Worm (Caenorhabditis elegans): ENCODE measurements around the gene str-97.

The str-97 gene

DNA sequence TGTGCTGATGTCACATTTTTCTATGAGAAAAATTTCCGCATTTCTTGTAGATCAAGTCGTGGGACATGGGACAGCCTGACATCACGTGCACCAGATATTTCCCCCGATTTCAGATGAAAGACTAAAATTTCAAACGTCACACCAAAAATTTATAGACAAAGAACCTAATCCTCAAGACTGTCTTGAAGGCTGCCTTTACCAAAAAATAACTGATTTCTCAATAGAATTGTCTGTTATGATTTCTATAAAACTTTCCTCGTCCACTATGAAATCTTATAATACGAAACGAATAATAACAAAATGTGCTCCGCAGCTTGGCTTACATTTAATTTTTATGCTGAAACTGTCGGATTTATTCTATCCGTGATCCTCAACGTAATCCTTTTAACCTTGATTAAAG lies 25.3 kb upstream of the str-97 start, which contains the start of gene str-106:
Gene str-106, plus strand, starts transcription at position 301 of the 400 bp plus-strand sequence.
- no peak for TF ChIP-seq snpc-1.2 (GFP tag; IDR thresholded peaks at IDR 0.05)
- TF ChIP-seq ZK337.2 (GFP tag; IDR thresholded peaks at IDR 0.05): no peak
- TF ChIP-seq zip-11 (GFP tag; IDR thresholded peaks at IDR 0.05): no peak
- no peak for TF ChIP-seq rbr-2 (tag; optimal IDR thresholded peaks at IDR 0.05)
- no peak for TF ChIP-seq set-16 (GFP tag; IDR thresholded peaks at IDR 0.05)
- TF ChIP-seq zfp-2 (tag; optimal IDR thresholded peaks at IDR 0.05): no peak
- no peak for TF ChIP-seq fkh-10 (GFP tag; optimal IDR thresholded peaks at IDR 0.05)

DNA sequence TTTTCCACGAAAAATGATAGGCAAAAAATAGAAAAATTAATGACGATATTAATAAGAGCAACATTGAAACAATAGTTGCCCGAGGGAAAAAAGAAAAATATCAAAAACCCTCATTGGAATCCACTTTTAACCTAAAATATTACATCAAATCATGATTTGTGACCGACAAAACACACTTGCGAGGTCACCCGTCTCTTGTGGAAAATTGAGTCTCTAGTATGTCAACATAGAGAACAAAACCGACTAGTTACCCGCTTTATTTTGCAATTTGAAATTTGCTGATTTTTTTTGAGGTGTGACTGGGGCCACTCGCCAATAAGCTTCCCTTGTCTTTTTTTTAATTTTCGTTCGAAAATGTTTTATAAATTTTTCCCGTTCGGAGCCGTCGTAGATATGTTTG lies 20.7 kb upstream of the str-97 start, which contains the start of gene cyp-33D1:
Gene cyp-33D1, minus strand, starts transcription at position 101 of the 400 bp plus-strand sequence.
- TF ChIP-seq vab-7 (GFP tag; IDR thresholded peaks at IDR 0.05) (no peak), tag-97 (GFP tag; IDR thresholded peaks at IDR 0.05) (no peak), nhr-237 (tag; optimal IDR thresholded peaks at IDR 0.05) (no peak), unc-130 (GFP tag; optimal IDR thresholded peaks at IDR 0.05) (no peak), egl-43 (GFP tag; IDR thresholded peaks at IDR 0.05) (no peak), tra-1 (GFP tag; IDR thresholded peaks at IDR 0.05) (no peak)

DNA sequence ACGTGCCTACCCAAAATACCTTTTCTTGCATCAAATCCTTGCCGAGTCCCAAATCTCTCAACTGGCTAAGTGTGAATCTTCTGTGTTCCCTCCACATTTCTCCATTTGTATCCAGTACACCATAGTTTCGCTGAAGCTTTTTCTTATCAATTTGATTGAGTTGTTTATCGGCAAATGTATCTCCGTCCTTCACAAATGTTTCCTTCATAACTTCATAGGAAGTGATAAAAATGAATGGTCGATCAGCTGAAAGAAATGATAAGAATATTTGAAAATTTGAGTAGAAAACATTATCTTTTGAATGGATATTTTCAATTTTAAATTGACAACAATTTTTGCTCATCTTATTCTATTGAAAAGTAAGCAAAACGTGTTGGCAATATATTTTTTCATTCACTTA lies 20.2 kb upstream of the str-97 start:
- TF ChIP-seq nhr-10 (tag; optimal IDR thresholded peaks at IDR 0.05) (no peak), egl-27 (tag; optimal IDR thresholded peaks at IDR 0.05) (no peak), daf-16 (GFP tag; optimal IDR thresholded peaks at IDR 0.05) (no peak), daf-16 (tag; optimal IDR thresholded peaks at IDR 0.05) (peak; percentile 77), R02D3.7 (tag; optimal IDR thresholded peaks at IDR 0.05) (no peak), php-3 (GFP tag; IDR thresholded peaks at IDR 0.05) (peak; percentile 44; the same call in 1 of the 2 replicates), mdt-29 (GFP tag; IDR thresholded peaks at IDR 0.05) (no peak), ceh-20 (GFP tag; IDR thresholded peaks at IDR 0.05) (no peak), skn-1 (tag; optimal IDR thresholded peaks at IDR 0.05) (no peak), nhr-42 (GFP tag; IDR thresholded peaks at IDR 0.05) (no peak), mxl-2 (GFP tag; conservative IDR thresholded peaks at IDR 0.05) (no peak), pqm-1 (tag; optimal IDR thresholded peaks at IDR 0.05) (peak; percentile 59), nhr-28 (tag; optimal IDR thresholded peaks at IDR 0.05) (peak; percentile 58)

DNA sequence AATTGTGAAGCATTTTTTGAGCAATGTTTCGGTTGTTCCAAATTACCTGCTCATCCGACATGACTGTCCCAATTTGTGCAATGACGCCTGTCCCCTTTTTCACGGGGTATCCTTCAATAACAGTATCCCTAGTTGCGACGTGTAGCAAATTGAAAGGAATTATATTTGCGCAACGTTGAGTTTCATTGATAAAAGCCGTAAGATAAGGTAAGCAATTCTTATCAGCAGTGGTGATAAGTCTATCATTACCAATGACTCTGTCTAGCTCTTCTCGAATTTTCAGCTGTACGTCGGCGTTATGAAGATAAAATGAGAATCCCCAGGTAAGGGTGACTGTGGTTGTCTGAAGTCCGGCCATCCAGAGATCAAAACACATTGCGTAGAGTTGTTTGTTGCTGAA lies 19.1 kb upstream of the str-97 start:
- no peak for TF ChIP-seq saeg-2 (GFP tag; IDR thresholded peaks at IDR 0.05)

DNA sequence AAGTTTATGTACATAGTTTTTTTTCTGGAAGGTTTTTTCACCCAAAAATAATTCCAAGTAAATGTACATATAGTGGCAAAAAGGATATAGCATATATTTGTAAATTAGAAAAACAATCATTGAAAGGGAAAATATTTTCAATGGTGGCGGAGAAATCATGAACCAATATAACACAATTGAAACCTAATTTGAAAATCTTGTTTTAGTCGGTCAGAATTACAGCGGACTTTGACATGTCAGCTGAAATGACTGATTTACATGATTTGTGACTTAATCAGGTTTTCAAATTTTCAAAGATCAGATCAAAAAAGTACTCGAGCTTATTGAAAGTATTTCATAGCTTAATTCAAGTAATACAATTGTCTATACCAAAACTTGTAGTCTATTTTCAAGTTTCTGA lies 16.7 kb upstream of the str-97 start, which contains the start of gene K05D4.9:
Gene K05D4.9, minus strand, starts transcription at position 101 of the 400 bp plus-strand sequence.
- TF ChIP-seq zip-2 (tag; optimal IDR thresholded peaks at IDR 0.05) (no peak), unc-62 (GFP tag; optimal IDR thresholded peaks at IDR 0.05 in 1 of 2) (peak in 1 of 2 experiments; percentile 41), unc-62 (tag; optimal IDR thresholded peaks at IDR 0.05) (no peak)

DNA sequence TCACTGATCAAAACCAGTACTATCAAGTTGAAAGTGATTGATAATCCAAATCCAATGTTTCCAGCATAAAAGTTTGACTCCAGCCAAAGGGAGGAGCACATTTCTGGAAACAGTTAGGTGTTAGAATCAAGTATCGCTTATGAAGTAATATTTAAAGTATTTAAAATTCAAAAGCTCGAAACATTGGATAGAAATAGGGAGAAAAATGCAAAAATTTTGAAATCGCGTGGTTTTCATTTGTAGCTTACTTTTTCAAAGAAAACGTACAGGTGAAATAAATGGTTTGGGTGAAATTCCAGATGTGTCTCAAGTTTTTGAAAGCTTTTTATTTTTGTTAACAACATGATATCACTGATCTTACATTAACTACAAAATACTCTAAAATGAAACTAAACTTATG lies 14.0 kb upstream of the str-97 start, which contains the start of gene str-111:
Gene str-111, minus strand, starts transcription at position 101 of the 400 bp plus-strand sequence.
- no peak for TF ChIP-seq ceh-20 (GFP tag; IDR thresholded peaks at IDR 0.05)

DNA sequence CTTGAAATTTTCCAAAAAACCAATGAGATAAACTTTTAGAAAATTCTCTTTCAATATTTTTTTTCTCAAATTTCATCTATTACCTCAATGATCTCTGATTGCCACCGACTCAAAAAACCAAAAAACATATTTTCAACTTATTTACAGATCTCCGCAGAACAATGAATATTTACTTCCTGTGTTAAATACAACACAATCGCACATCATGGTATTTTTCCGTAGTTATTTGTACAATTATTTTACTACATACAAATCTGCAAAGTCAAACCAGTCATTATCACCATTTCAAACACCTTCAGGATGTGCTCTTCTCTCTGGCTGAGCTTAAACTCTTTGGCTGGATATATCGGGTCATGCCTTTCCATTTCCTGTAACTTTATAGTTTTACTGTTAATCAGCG lies 10.9 kb upstream of the str-97 start, which contains the start of gene str-108:
Gene str-108, plus strand, starts transcription at position 301 of the 400 bp plus-strand sequence.
- TF ChIP-seq hlh-30 (tag; optimal IDR thresholded peaks at IDR 0.05; ENCODE audit: insufficient read depth) (no peak), daf-16 (GFP tag; optimal IDR thresholded peaks at IDR 0.05) (no peak), daf-16 (tag; optimal IDR thresholded peaks at IDR 0.05) (no peak), dve-1 (tag; optimal IDR thresholded peaks at IDR 0.05; ENCODE audit: insufficient read depth) (no peak)

All from whole organism, L4 larva.